Worm (Caenorhabditis elegans) whole organism, young adult: ENCODE data around the gene sup-35.

Experiments used
- B0019.2 ChIP-seq: fragments of 200-800 bp; sonication (Bioruptor generic); conservative IDR thresholded peaks from 2 replicates; pipeline ENCODE4 v1.3.6; 2022; ENCODE audit warnings: missing genetic modification reagents, missing genetic modification characterization, missing compliant biosample characterization
- B0035.1 ChIP-seq: sonication (generic microtip); optimal IDR thresholded peaks from 2 replicates; lab custom pipeline; 2016; ENCODE audit warnings: missing genetic modification characterization, mild to moderate bottlenecking, missing compliant biosample characterization, missing genotype, missing genetic modification reagents
- C17E4.6 ChIP-seq: fragments of 200-800 bp; sonication (Bioruptor generic); IDR thresholded peaks from 2 replicates; pipeline ENCODE4 v1.3.6; 2022; ENCODE audit warnings: missing genetic modification reagents, missing genetic modification characterization, missing compliant biosample characterization
- F23B12.7 ChIP-seq: sonication (generic microtip); optimal IDR thresholded peaks from 2 replicates; lab custom pipeline; 2017; ENCODE audit warnings: missing genetic modification characterization, mild to moderate bottlenecking, missing compliant biosample characterization, antibody characterized with exemption, moderate library complexity; ENCODE audit not compliant: insufficient read depth
- F33H1.4 ChIP-seq: fragments of 200-800 bp; sonication (Bioruptor generic); IDR thresholded peaks from 2 replicates; pipeline ENCODE4 v1.3.6; 2022; ENCODE audit warnings: missing genetic modification reagents, missing genetic modification characterization, missing compliant biosample characterization
- F49E8.2 ChIP-seq: sonication (generic microtip); optimal IDR thresholded peaks from 3 replicates; lab custom pipeline; 2017; ENCODE audit warnings: missing genetic modification characterization, mild to moderate bottlenecking, missing compliant biosample characterization, antibody characterized with exemption, moderate library complexity; ENCODE audit not compliant: insufficient read depth
- K12H6.12 ChIP-seq: fragments of 200-800 bp; sonication (Bioruptor generic); optimal IDR thresholded peaks from 2 replicates; lab custom pipeline; 2018; ENCODE audit warnings: mild to moderate bottlenecking, missing genetic modification characterization, missing compliant biosample characterization
- T07F8.4 ChIP-seq: sonication (generic microtip); optimal IDR thresholded peaks from 2 replicates; lab custom pipeline; 2016; ENCODE audit warnings: mild to moderate bottlenecking, missing genetic modification characterization, moderate library complexity, missing compliant biosample characterization
- T26A5.8 ChIP-seq: sonication (generic microtip); optimal IDR thresholded peaks from 2 replicates; lab custom pipeline; 2016; ENCODE audit warnings: missing genetic modification characterization, missing compliant biosample characterization
- Y53F4B.3 ChIP-seq: fragments of 200-800 bp; sonication (Bioruptor generic); IDR thresholded peaks from 2 replicates; pipeline ENCODE4 v1.3.6; 2022; ENCODE audit warnings: missing genetic modification reagents, missing genetic modification characterization, missing compliant biosample characterization
- Y95B8A.8 ChIP-seq: fragments of 200-800 bp; sonication (Bioruptor generic); IDR thresholded peaks from 2 replicates; pipeline ENCODE4 v1.3.6; 2022; ENCODE audit warnings: missing genetic modification reagents, missing genetic modification characterization, missing compliant biosample characterization
- aptf-2 ChIP-seq: fragments of 200-800 bp; sonication (Bioruptor generic); conservative IDR thresholded peaks from 2 replicates; pipeline ENCODE4 v1.3.6; 2022; ENCODE audit warnings: missing genetic modification reagents, missing genetic modification characterization, missing compliant biosample characterization
- athp-1 ChIP-seq: sonication (generic microtip); optimal IDR thresholded peaks from 2 replicates; lab custom pipeline; 2017; ENCODE audit warnings: mild to moderate bottlenecking, missing genetic modification characterization, missing compliant biosample characterization
- attf-3 ChIP-seq: fragments of 200-800 bp; sonication (Bioruptor generic); conservative IDR thresholded peaks from 2 replicates; pipeline ENCODE4 v1.3.6; 2022; ENCODE audit warnings: missing genetic modification reagents, missing genetic modification characterization, missing compliant biosample characterization
- attf-5 ChIP-seq: fragments of 200-800 bp; sonication (Bioruptor generic); optimal IDR thresholded peaks from 2 replicates; lab custom pipeline; 2018; ENCODE audit warnings: mild to moderate bottlenecking, missing genetic modification characterization, missing compliant biosample characterization
- bed-1 ChIP-seq: fragments of 200-800 bp; sonication (Bioruptor generic); IDR thresholded peaks from 2 replicates; pipeline ENCODE4 v1.3.6; 2022; ENCODE audit warnings: missing genetic modification reagents, missing genetic modification characterization, missing compliant biosample characterization
- ccch-3 ChIP-seq: fragments of 200-800 bp; sonication (Bioruptor generic); optimal IDR thresholded peaks from 2 replicates; lab custom pipeline; 2018; ENCODE audit warnings: mild to moderate bottlenecking, missing genetic modification characterization, missing compliant biosample characterization
- cebp-1 ChIP-seq, 2 experiments: fragments of 200-800 bp in 1 of 2; sonication (Bioruptor generic) in 1 of 2; sonication (generic microtip) in 1 of 2; IDR thresholded peaks in 1 of 2; optimal IDR thresholded peaks in 1 of 2; 2 replicates each; pipeline versions ENCODE4 v1.3.6 to Lab custom; 2017 to 2022; ENCODE audit warnings: missing compliant biosample characterization in 2 of 2, missing genetic modification characterization in 2 of 2, mild to moderate bottlenecking in 1 of 2, missing genetic modification reagents in 1 of 2, moderate library complexity in 1 of 2
- ceh-100 ChIP-seq: fragments of 200-800 bp; sonication (Bioruptor generic); IDR thresholded peaks from 2 replicates; pipeline ENCODE4 v1.3.6; 2022; ENCODE audit warnings: missing genetic modification reagents, missing genetic modification characterization, missing compliant biosample characterization
- ceh-58 ChIP-seq: fragments of 200-800 bp; sonication (Bioruptor generic); IDR thresholded peaks from 2 replicates; pipeline ENCODE4 v1.3.6; 2022; ENCODE audit warnings: missing genetic modification characterization, missing compliant biosample characterization
- dox-1 ChIP-seq: fragments of 200-800 bp; sonication (Bioruptor generic); IDR thresholded peaks from 2 replicates; pipeline ENCODE4 v1.3.6; 2022; ENCODE audit warnings: missing genetic modification reagents, missing genetic modification characterization, missing compliant biosample characterization
- dpff-1 ChIP-seq: sonication (generic microtip); optimal IDR thresholded peaks from 2 replicates; lab custom pipeline; 2017; ENCODE audit warnings: mild to moderate bottlenecking, missing genetic modification characterization, missing compliant biosample characterization
- dpl-1 ChIP-seq: fragments of 150-350 bp; optimal IDR thresholded peaks from 2 replicates; lab custom pipeline; 2014; ENCODE audit warnings: missing biosample characterization, missing genetic modification reagents, missing genetic modification characterization
- egl-44 ChIP-seq: fragments of 200-800 bp; sonication (Bioruptor generic); IDR thresholded peaks from 2 replicates; pipeline ENCODE4 v1.3.6; 2022; ENCODE audit warnings: missing genetic modification reagents, missing genetic modification characterization, missing compliant biosample characterization
- him-1 ChIP-seq: sonication (generic microtip); optimal IDR thresholded peaks from 2 replicates; lab custom pipeline; 2016; ENCODE audit warnings: missing genotype, missing genetic modification reagents, missing genetic modification characterization, missing compliant biosample characterization
- hsf-1 ChIP-seq: fragments of 200-800 bp; sonication (Bioruptor generic); IDR thresholded peaks from 2 replicates; pipeline ENCODE4 v1.3.6; 2022; ENCODE audit warnings: missing genetic modification reagents, missing genetic modification characterization, missing compliant biosample characterization
- lin-35 ChIP-seq, 3 experiments: fragments of 150-350 bp in 2 of 3; sonication (generic microtip) in 1 of 3; optimal IDR thresholded peaks; 2 replicates each; lab custom pipeline; 2014 to 2018; ENCODE audit warnings: missing biosample characterization in 3 of 3, missing genetic modification characterization in 3 of 3, missing genetic modification reagents in 3 of 3
- lin-54 ChIP-seq: fragments of 200-800 bp; sonication (Bioruptor generic); optimal IDR thresholded peaks from 2 replicates; lab custom pipeline; 2018; ENCODE audit warnings: mild to moderate bottlenecking, missing genetic modification characterization, missing compliant biosample characterization
- lir-1 ChIP-seq: fragments of 200-800 bp; sonication (Bioruptor generic); conservative IDR thresholded peaks from 2 replicates; pipeline ENCODE4 v1.3.6; 2022; ENCODE audit warnings: missing genetic modification reagents, missing genetic modification characterization, missing compliant biosample characterization
- madf-10 ChIP-seq: sonication (generic microtip); optimal IDR thresholded peaks from 2 replicates; lab custom pipeline; 2016; ENCODE audit warnings: mild to moderate bottlenecking, missing genetic modification characterization, missing compliant biosample characterization
- madf-3 ChIP-seq: fragments of 200-800 bp; sonication (Bioruptor generic); IDR thresholded peaks from 2 replicates; pipeline ENCODE4 v1.3.6; 2022; ENCODE audit warnings: missing genetic modification reagents, missing genetic modification characterization, missing compliant biosample characterization
- madf-6 ChIP-seq: fragments of 200-800 bp; sonication (Bioruptor generic); IDR thresholded peaks from 2 replicates; pipeline ENCODE4 v1.3.6; 2022; ENCODE audit warnings: missing genetic modification reagents, missing genetic modification characterization, missing compliant biosample characterization
- mcd-1 ChIP-seq: fragments of 200-800 bp; sonication (Bioruptor generic); IDR thresholded peaks from 2 replicates; pipeline ENCODE4 v1.3.6; 2022; ENCODE audit warnings: missing genetic modification reagents, missing genetic modification characterization, missing compliant biosample characterization
- mxl-1 ChIP-seq: sonication (generic microtip); optimal IDR thresholded peaks from 2 replicates; lab custom pipeline; 2016; ENCODE audit warnings: missing genetic modification characterization, missing compliant biosample characterization
- nfya-1 ChIP-seq: sonication (generic microtip); optimal IDR thresholded peaks from 2 replicates; lab custom pipeline; 2017; ENCODE audit warnings: antibody characterized with exemption, missing compliant biosample characterization, missing genetic modification characterization, borderline replicate concordance; ENCODE audit not compliant: insufficient read depth
- nhr-27 ChIP-seq: fragments of 200-800 bp; sonication (Bioruptor generic); optimal IDR thresholded peaks from 2 replicates; lab custom pipeline; 2018; ENCODE audit warnings: mild to moderate bottlenecking, missing genetic modification characterization, moderate library complexity, missing compliant biosample characterization
- pbrm-1 ChIP-seq: fragments of 200-800 bp; sonication (Bioruptor generic); IDR thresholded peaks from 2 replicates; pipeline ENCODE4 v1.3.6; 2022; ENCODE audit warnings: missing genetic modification reagents, missing genetic modification characterization, missing compliant biosample characterization
- pha-4 ChIP-seq: fragments of 150-350 bp; sonication (generic microtip); optimal IDR thresholded peaks from 2 replicates; lab custom pipeline; 2014; ENCODE audit warnings: missing biosample characterization, missing genetic modification reagents, missing genetic modification characterization
- rcor-1 ChIP-seq: fragments of 200-800 bp; sonication (Bioruptor generic); IDR thresholded peaks from 2 replicates; pipeline ENCODE4 v1.3.6; 2022; ENCODE audit warnings: missing genetic modification reagents, missing genetic modification characterization, missing compliant biosample characterization
- snpc-1.1 ChIP-seq: sonication (generic microtip); optimal IDR thresholded peaks from 2 replicates; lab custom pipeline; 2017; ENCODE audit warnings: missing genetic modification characterization, mild to moderate bottlenecking, missing compliant biosample characterization, antibody characterized with exemption, moderate library complexity, missing genotype, missing genetic modification reagents; ENCODE audit not compliant: insufficient read depth
- snpc-4 ChIP-seq, 5 experiments: fragments of 150-350 bp in 1 of 5; sonication (generic microtip) in 4 of 5; optimal IDR thresholded peaks; 2 replicates each; lab custom pipeline; 2014 to 2018; ENCODE audit warnings: missing genetic modification characterization in 5 of 5, missing biosample characterization in 3 of 5, antibody characterized with exemption in 2 of 5, mild to moderate bottlenecking in 2 of 5, missing compliant biosample characterization in 2 of 5, missing genotype in 2 of 5, moderate library complexity in 2 of 5, missing genetic modification reagents in 1 of 5
- tbp1 ChIP-seq: fragments of 200-800 bp; sonication (Bioruptor generic); optimal IDR thresholded peaks from 2 replicates; lab custom pipeline; 2018; ENCODE audit warnings: mild to moderate bottlenecking, missing genetic modification characterization, missing compliant biosample characterization
- tlf-1 ChIP-seq: fragments of 200-800 bp; sonication (Bioruptor generic); optimal IDR thresholded peaks from 2 replicates; lab custom pipeline; 2018; ENCODE audit warnings: mild to moderate bottlenecking, missing genetic modification characterization, missing compliant biosample characterization
- ztf-25 ChIP-seq: fragments of 200-800 bp; sonication (Bioruptor generic); IDR thresholded peaks from 2 replicates; pipeline ENCODE4 v1.3.6; 2022; ENCODE audit warnings: missing genetic modification reagents, missing genetic modification characterization, missing compliant biosample characterization

Gene sup-35

ce11 chrIII:11141791-11142490 lies 22.9 kb upstream of the sup-35 start, which contains the start of the genes Y47D3A.1 and pola-1:
TSS of gene Y47D3A.1 (minus strand) at chrIII:11141841.
TSS of gene pola-1 (plus strand) at chrIII:11142448.
- TF ChIP-seq F49E8.2 (peak; percentile 49), nfya-1 (tag; lab: Kevin White, UChicago) (no peak), ccch-3 (GFP tag; lab: Kevin White, UChicago) (no peak), ceh-58 (GFP tag; lab: Robert Waterston, UW) (no peak), tlf-1 (peak; percentile 8), dpl-1 (GFP tag; lab: Kevin White, UChicago) (peak; percentile 91), pha-4 (tag; lab: Kevin White, UChicago) (peak; percentile 26), dpff-1 (tag; lab: Kevin White, UChicago) (no peak), T07F8.4 (tag; lab: Kevin White, UChicago) (no peak), ztf-25 (0 out of 2 replicates have a peak, but pooled peaks have one; percentile 7), lin-35 (GFP tag; optimal IDR thresholded peaks at IDR 0.05; lab: Kevin White, UChicago) (peak in 2 of 3 experiments; percentile 23 to 82), egl-44 (no peak), mxl-1 (tag; lab: Kevin White, UChicago) (no peak), madf-10 (tag; lab: Kevin White, UChicago) (peak; percentile 30), C17E4.6 (GFP tag; lab: Robert Waterston, UW) (no peak), snpc-4 (GFP tag; optimal IDR thresholded peaks at IDR 0.05; lab: Kevin White, UChicago) (no peak), snpc-4 (tag; optimal IDR thresholded peaks at IDR 0.05; lab: Kevin White, UChicago) (peak in 3 of 4 experiments; percentile 9 to 65 (median 55)), attf-5 (GFP tag; lab: Kevin White, UChicago) (peak; percentile 81), hsf-1 (0 out of 2 replicates have a peak, but pooled peaks have one; percentile 42), attf-3 (GFP tag; lab: Robert Waterston, UW) (0 out of 2 replicates have a peak, but pooled peaks have one; percentile 14), madf-3 (GFP tag; lab: Robert Waterston, UW) (0 out of 2 replicates have a peak, but pooled peaks have one; percentile 40), aptf-2 (GFP tag; lab: Robert Waterston, UW) (0 out of 2 replicates have a peak, but pooled peaks have one; percentile 62), T26A5.8 (tag; lab: Kevin White, UChicago) (no peak), pbrm-1 (GFP tag; lab: Robert Waterston, UW) (peak; percentile 37; the same call in 1 of the 2 replicates), Y53F4B.3 (0 out of 2 replicates have a peak, but pooled peaks have one; percentile 19), B0035.1 (tag; lab: Kevin White, UChicago) (no peak), B0019.2 (GFP tag; lab: Robert Waterston, UW) (0 out of 2 replicates have a peak, but pooled peaks have one; percentile 28), athp-1 (tag; lab: Kevin White, UChicago) (peak; percentile 10), F23B12.7 (tag; lab: Kevin White, UChicago) (peak; percentile 76), madf-6 (GFP tag; lab: Robert Waterston, UW) (peak; percentile 87), Y95B8A.8 (GFP tag; lab: Robert Waterston, UW) (peak; percentile 66; the same call in 1 of the 2 replicates), tbp1 (GFP tag; lab: Kevin White, UChicago) (peak; percentile 52), bed-1 (no peak), snpc-1.1 (tag; lab: Kevin White, UChicago) (peak; percentile 6), rcor-1 (GFP tag; lab: Robert Waterston, UW) (peak; percentile 52), lir-1 (GFP tag; lab: Robert Waterston, UW) (peak; percentile 61; the same call in 1 of the 2 replicates), ceh-100 (GFP tag; lab: Robert Waterston, UW) (peak; percentile 98), K12H6.12 (peak; percentile 43), dox-1 (peak; percentile 90), mcd-1 (peak; percentile 94), lin-54 (GFP tag; lab: Kevin White, UChicago) (peak; percentile 89), F33H1.4 (peak; percentile 51), cebp-1 (GFP tag; IDR thresholded peaks at IDR 0.05; lab: Robert Waterston, UW) (no peak), cebp-1 (tag; optimal IDR thresholded peaks at IDR 0.05; lab: Kevin White, UChicago) (peak; percentile 55), nhr-27 (tag; lab: Kevin White, UChicago) (no peak), him-1 (tag; lab: Kevin White, UChicago) (peak; percentile 46)
